Worm (Caenorhabditis elegans) whole organism, L3 larva: ENCODE measurements around the gene K08F4.5.

Experiments
- aly-2 ChIP-seq: fragments of 150-350 bp; optimal IDR thresholded peaks from 2 replicates; lab custom pipeline; 2014; ENCODE audit warnings: missing biosample characterization, missing genetic modification characterization
- ama-1 ChIP-seq: fragments of 150-350 bp; optimal IDR thresholded peaks from 2 replicates; lab custom pipeline; 2018
- eor-1 ChIP-seq, 2 experiments: fragments of 150-350 bp; optimal IDR thresholded peaks; 2 replicates each; lab custom pipeline; 2014 to 2018; ENCODE audit warnings: missing biosample characterization in 2 of 2, missing genetic modification characterization in 2 of 2
- fkh-10 ChIP-seq: sonication (generic microtip); optimal IDR thresholded peaks from 2 replicates; lab custom pipeline; 2017; ENCODE audit warnings: missing biosample characterization, missing genetic modification reagents, missing genetic modification characterization
- fos-1 ChIP-seq: fragments of 150-350 bp; optimal IDR thresholded peaks from 2 replicates; lab custom pipeline; 2014; ENCODE audit warnings: missing biosample characterization, missing genetic modification characterization
- mdl-1 ChIP-seq: fragments of 150-350 bp; optimal IDR thresholded peaks from 2 replicates; lab custom pipeline; 2014; ENCODE audit warnings: missing biosample characterization, missing genetic modification characterization
- nfya-1 ChIP-seq: sonication (generic microtip); optimal IDR thresholded peaks from 2 replicates; lab custom pipeline; 2017; ENCODE audit warnings: missing genetic modification characterization, mild to moderate bottlenecking, missing compliant biosample characterization, antibody characterized with exemption, moderate library complexity; ENCODE audit not compliant: insufficient read depth
- nhr-25 ChIP-seq: sonication (generic microtip); optimal IDR thresholded peaks from 2 replicates; lab custom pipeline; 2017; ENCODE audit warnings: missing biosample characterization, missing genetic modification characterization
- nhr-28 ChIP-seq: fragments of 150-350 bp; optimal IDR thresholded peaks from 2 replicates; lab custom pipeline; 2014; ENCODE audit warnings: missing biosample characterization, missing genetic modification characterization
- nhr-67 ChIP-seq: fragments of 150-350 bp; optimal IDR thresholded peaks from 2 replicates; lab custom pipeline; 2014; ENCODE audit warnings: missing biosample characterization, missing genetic modification characterization
- pha-4 ChIP-seq: fragments of 150-350 bp; optimal IDR thresholded peaks from 2 replicates; lab custom pipeline; 2014; ENCODE audit warnings: missing biosample characterization, missing genetic modification reagents, missing genetic modification characterization
- unc-39 ChIP-seq: sonication (generic microtip); optimal IDR thresholded peaks from 4 replicates; lab custom pipeline; 2017; ENCODE audit warnings: missing biosample characterization, missing genetic modification characterization
- ztf-11 ChIP-seq: fragments of 150-350 bp; optimal IDR thresholded peaks from 2 replicates; lab custom pipeline; 2014; ENCODE audit warnings: missing biosample characterization, missing genetic modification characterization

DNA sequence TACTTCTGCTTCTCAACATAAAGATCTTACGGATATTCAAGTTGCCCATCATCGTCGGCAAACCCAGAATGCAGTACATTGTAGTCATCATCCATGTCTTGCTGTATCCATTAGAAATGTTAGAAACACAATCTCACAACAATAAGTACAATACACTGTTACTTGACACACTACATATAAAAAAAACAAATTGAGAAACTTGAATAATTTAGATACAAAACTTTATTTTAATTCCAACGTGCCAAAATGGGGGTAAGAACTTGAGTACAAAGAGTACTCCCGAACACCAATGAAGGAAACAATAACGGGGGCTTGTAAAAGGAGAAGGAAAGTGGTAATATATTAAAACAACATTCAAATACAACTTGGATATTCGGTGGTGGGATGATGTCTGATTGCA, 9.2 kb downstream of the K08F4.5 start, which contains the start of gene ctf-18:
- TF ChIP-seq ztf-11 (tag; lab: Kevin White, UChicago) (no peak), mdl-1 (no peak), nhr-28 (tag; lab: Kevin White, UChicago) (no peak), ama-1 (lab: Kevin White, UChicago) (no peak), fos-1 (no peak), pha-4 (no peak), nhr-67 (tag; lab: Kevin White, UChicago) (no peak), fkh-10 (no peak), eor-1 (tag; optimal IDR thresholded peaks at IDR 0.05; lab: Kevin White, UChicago) (no peak), unc-39 (tag; lab: Kevin White, UChicago) (no peak), aly-2 (tag; lab: Kevin White, UChicago) (no peak), nfya-1 (tag; lab: Kevin White, UChicago) (no peak), nhr-25 (no peak)
